Worm (Caenorhabditis elegans): ENCODE data around the gene F41H10.5.
A peak's percentile ranks its signal among the peaks of the same experiment; 100 is the strongest.

Gene F41H10.5

DNA sequence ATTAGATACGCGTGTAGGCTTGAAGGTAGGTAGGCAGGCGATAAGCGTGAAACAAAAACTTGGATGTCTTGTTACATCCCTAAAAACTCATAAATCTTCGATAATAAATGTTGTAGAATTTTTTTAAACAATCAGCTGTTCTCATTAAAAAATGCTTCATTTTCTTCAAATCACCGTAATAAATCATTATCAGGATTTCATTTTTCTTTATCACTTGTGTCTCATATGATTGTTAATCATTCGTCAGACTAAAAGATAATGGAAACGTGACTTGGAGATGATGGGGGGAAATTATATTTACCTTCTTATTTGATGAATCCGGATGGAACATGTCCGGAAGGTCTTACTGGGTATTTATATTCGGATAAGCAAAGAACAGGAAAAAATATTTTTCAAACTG is 27.2 kb upstream of the F41H10.5 start:
- TF ChIP-seq unc-62 (GFP tag; optimal IDR thresholded peaks at IDR 0.05) (no peak), sptf-1 (tag; optimal IDR thresholded peaks at IDR 0.05) (no peak), unc-120 (tag; optimal IDR thresholded peaks at IDR 0.05; ENCODE audit: poor library complexity, severe bottlenecking) (no peak), nhr-76 (tag; optimal IDR thresholded peaks at IDR 0.05) (no peak), cnd-1 (tag; optimal IDR thresholded peaks at IDR 0.05) (no peak), pha-4 (tag; optimal IDR thresholded peaks at IDR 0.05) (no peak), mep-1 (tag; optimal IDR thresholded peaks at IDR 0.05) (no peak), snpc-4 (tag; optimal IDR thresholded peaks at IDR 0.05) (no peak), elt-1 (tag; optimal IDR thresholded peaks at IDR 0.05; ENCODE audit: borderline replicate concordance, insufficient read depth) (no peak), nhr-28 (tag; optimal IDR thresholded peaks at IDR 0.05) (no peak), M03D4.4 (tag; optimal IDR thresholded peaks at IDR 0.05) (no peak), flh-1 (GFP tag; optimal IDR thresholded peaks at IDR 0.05) (no peak), elt-3 (tag; optimal IDR thresholded peaks at IDR 0.05) (no peak), nhr-2 (tag; optimal IDR thresholded peaks at IDR 0.05) (no peak), lin-13 (tag; optimal IDR thresholded peaks at IDR 0.05) (no peak), bed-3 (GFP tag; optimal IDR thresholded peaks at IDR 0.05) (no peak), drap-1 (GFP tag; optimal IDR thresholded peaks at IDR 0.05) (no peak), blmp-1 (tag; optimal IDR thresholded peaks at IDR 0.05) (no peak)

ce11 chrIV:5334518-5334917 is 26.2 kb upstream of the F41H10.5 start:
- peak; percentile 12 for TF ChIP-seq lsy-2 (tag; optimal IDR thresholded peaks at IDR 0.05)
- no peak for TF ChIP-seq sem-2 (GFP tag; optimal IDR thresholded peaks at IDR 0.05)
- TF ChIP-seq blmp-1 (tag; optimal IDR thresholded peaks at IDR 0.05): no peak
- peak; percentile 44 for TF ChIP-seq ceh-43 (GFP tag; optimal IDR thresholded peaks at IDR 0.05)
- peak; percentile 66 for TF ChIP-seq bed-3 (GFP tag; optimal IDR thresholded peaks at IDR 0.05)
- no peak for TF ChIP-seq zip-8 (tag; optimal IDR thresholded peaks at IDR 0.05)
- no peak for TF ChIP-seq lin-13 (tag; optimal IDR thresholded peaks at IDR 0.05)
- TF ChIP-seq nhr-28 (tag; optimal IDR thresholded peaks at IDR 0.05): no peak
- no peak for TF ChIP-seq nhr-2 (tag; optimal IDR thresholded peaks at IDR 0.05)
- TF ChIP-seq ceh-83 (GFP tag; optimal IDR thresholded peaks at IDR 0.05): peak; percentile 45
- TF ChIP-seq nhr-12 (tag; optimal IDR thresholded peaks at IDR 0.05): peak; percentile 12
- no peak for TF ChIP-seq nhr-76 (tag; optimal IDR thresholded peaks at IDR 0.05)
- TF ChIP-seq unc-120 (tag; optimal IDR thresholded peaks at IDR 0.05; ENCODE audit: poor library complexity, severe bottlenecking): no peak
- no peak for TF ChIP-seq elt-1 (tag; optimal IDR thresholded peaks at IDR 0.05; ENCODE audit: borderline replicate concordance, insufficient read depth)
- no peak for TF ChIP-seq nhr-237 (tag; optimal IDR thresholded peaks at IDR 0.05)
- TF ChIP-seq flh-1 (GFP tag; optimal IDR thresholded peaks at IDR 0.05): no peak
- peak; percentile 20 for TF ChIP-seq mep-1 (tag; optimal IDR thresholded peaks at IDR 0.05)
- TF ChIP-seq unc-39 (tag; optimal IDR thresholded peaks at IDR 0.05): no peak

DNA sequence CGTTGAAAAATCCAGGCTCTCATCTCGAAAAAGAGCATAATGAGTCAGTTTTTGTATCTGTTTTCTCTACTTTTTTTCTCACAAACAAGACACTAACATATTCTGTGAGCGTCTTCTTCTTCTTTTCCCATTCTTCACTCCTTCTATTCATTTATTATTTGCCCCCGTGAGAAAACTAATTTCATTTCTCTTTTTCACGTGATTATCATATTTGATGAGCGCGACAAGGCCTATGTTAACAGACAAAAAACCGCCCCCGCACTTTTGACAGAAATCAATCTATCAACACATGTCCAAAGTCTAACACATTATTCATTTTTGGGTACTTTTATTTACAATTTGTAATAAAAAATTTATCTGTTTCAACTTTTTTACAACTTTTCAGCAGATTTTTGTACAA is 23.1 kb upstream of the F41H10.5 start:
- TF ChIP-seq M03D4.4 (tag; optimal IDR thresholded peaks at IDR 0.05) (no peak), lin-32 (GFP tag; optimal IDR thresholded peaks at IDR 0.05) (no peak)

DNA sequence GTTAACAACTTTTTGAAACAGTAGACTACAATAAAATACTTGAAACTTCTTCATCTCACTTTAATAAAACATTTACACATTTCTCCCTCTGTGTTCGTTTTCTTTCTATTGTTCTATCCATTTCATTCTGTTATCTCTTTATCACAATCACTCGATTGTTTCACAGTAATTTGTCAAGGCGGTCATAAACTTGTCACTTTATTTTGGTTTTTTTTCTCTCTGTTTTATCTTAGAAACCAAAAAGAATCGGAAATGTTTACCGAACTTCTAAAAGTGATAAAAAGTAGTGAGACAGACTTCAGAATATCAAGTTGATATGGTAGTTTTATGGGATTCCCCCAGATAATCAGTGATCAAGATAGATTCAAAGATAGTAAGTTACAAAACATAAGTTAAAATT is 21.5 kb upstream of the F41H10.5 start, which contains the start of gene Y4C6B.2:
Y4C6B.2 (plus strand) TSS at position 320 of the 400 bp plus-strand sequence.
- TF ChIP-seq bed-3 (GFP tag; optimal IDR thresholded peaks at IDR 0.05) (no peak), unc-120 (tag; optimal IDR thresholded peaks at IDR 0.05; ENCODE audit: poor library complexity, severe bottlenecking) (no peak), ceh-43 (GFP tag; optimal IDR thresholded peaks at IDR 0.05) (no peak), sptf-1 (tag; optimal IDR thresholded peaks at IDR 0.05) (no peak)

DNA sequence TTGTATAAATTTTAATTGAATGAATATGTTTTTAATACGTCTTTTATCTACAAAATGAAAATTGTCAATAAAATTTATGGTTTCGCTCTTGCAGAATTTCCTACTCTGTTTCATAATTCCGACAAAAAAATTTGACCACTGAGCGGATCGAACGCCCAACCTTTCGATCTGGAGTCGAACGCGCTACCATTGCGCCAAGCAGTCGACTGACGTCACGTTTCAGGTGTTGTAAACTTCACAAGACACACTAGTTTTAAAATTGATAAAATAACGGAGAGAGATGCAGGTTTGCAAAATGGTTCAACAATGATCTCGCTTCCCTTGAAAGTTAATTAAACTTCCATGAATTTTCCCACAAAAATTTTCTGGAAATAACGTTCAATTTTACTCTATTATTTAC is 16.5 kb upstream of the F41H10.5 start:
- TF ChIP-seq sem-2 (GFP tag; optimal IDR thresholded peaks at IDR 0.05): no peak
- TF ChIP-seq ceh-39 (tag; optimal IDR thresholded peaks at IDR 0.05): no peak
- TF ChIP-seq zip-8 (tag; optimal IDR thresholded peaks at IDR 0.05): no peak
- no peak for TF ChIP-seq pha-4 (tag; optimal IDR thresholded peaks at IDR 0.05)
- TF ChIP-seq hlh-1 (tag; optimal IDR thresholded peaks at IDR 0.05): no peak
- TF ChIP-seq mls-2 (tag; optimal IDR thresholded peaks at IDR 0.05): no peak
- no peak for TF ChIP-seq ceh-43 (GFP tag; optimal IDR thresholded peaks at IDR 0.05)
- no peak for TF ChIP-seq nhr-237 (tag; optimal IDR thresholded peaks at IDR 0.05)
- TF ChIP-seq elt-3 (tag; optimal IDR thresholded peaks at IDR 0.05): no peak
- TF ChIP-seq ztf-11 (tag; optimal IDR thresholded peaks at IDR 0.05): no peak
- TF ChIP-seq ham-2 (GFP tag; optimal IDR thresholded peaks at IDR 0.05): no peak
- TF ChIP-seq nhr-28 (tag; optimal IDR thresholded peaks at IDR 0.05): no peak
- TF ChIP-seq mep-1 (tag; optimal IDR thresholded peaks at IDR 0.05): no peak
- TF ChIP-seq drap-1 (GFP tag; optimal IDR thresholded peaks at IDR 0.05): no peak
- no peak for TF ChIP-seq nhr-76 (tag; optimal IDR thresholded peaks at IDR 0.05)
- TF ChIP-seq lsy-2 (tag; optimal IDR thresholded peaks at IDR 0.05): no peak
- no peak for TF ChIP-seq tbx-8 (GFP tag; optimal IDR thresholded peaks at IDR 0.05)
- no peak for TF ChIP-seq snpc-4 (tag; optimal IDR thresholded peaks at IDR 0.05)
- TF ChIP-seq elt-1 (tag; optimal IDR thresholded peaks at IDR 0.05; ENCODE audit: borderline replicate concordance, insufficient read depth): no peak
- TF ChIP-seq nhr-2 (tag; optimal IDR thresholded peaks at IDR 0.05): no peak

Data from whole organism, mixed stage, embryonic.